Worm (Caenorhabditis elegans): Measurements from ENCODE around the gene clec-133.

ce11 chrII:3554673-3555072 is 23.5 kb upstream of the clec-133 start:
- TF ChIP-seq him-1 (tag; optimal IDR thresholded peaks at IDR 0.05) (no peak), W03F9.2 (tag; optimal IDR thresholded peaks at IDR 0.05) (no peak), dao-5 (tag; optimal IDR thresholded peaks at IDR 0.05) (no peak)

Measured in whole organism, L4/young adult.